Fruit fly (Drosophila melanogaster) whole organism, pupa: ENCODE results near the gene santa-maria.

Experiments
- CG13204 ChIP-seq: fragments of 200-800 bp; sonication (Bioruptor generic); optimal IDR thresholded peaks from 2 replicates; lab custom pipeline; 2018; ENCODE audit warnings: missing biosample characterization, mild to moderate bottlenecking, missing genetic modification characterization, moderate library complexity
- CG15710 ChIP-seq: fragments of 200-800 bp; sonication (Bioruptor generic); optimal IDR thresholded peaks from 2 replicates; lab custom pipeline; 2018; ENCODE audit warnings: missing biosample characterization, mild to moderate bottlenecking, missing genetic modification characterization, moderate library complexity
- D1 ChIP-seq: fragments of 200-800 bp; sonication (Bioruptor generic); optimal IDR thresholded peaks from 2 replicates; lab custom pipeline; 2018; ENCODE audit warnings: missing biosample characterization, mild to moderate bottlenecking, missing genetic modification characterization, moderate library complexity
- EcR ChIP-seq: fragments of 200-800 bp; sonication (Bioruptor generic); optimal IDR thresholded peaks from 3 replicates; lab custom pipeline; 2019; ENCODE audit warnings: missing biosample characterization, missing genetic modification characterization, mild to moderate bottlenecking, moderate library complexity, missing genetic modification reagents
- Ets98B ChIP-seq: fragments of 200-800 bp; sonication (Bioruptor generic); IDR thresholded peaks from 2 replicates; pipeline ENCODE4 v1.3.6; 2022; ENCODE audit warnings: missing biosample characterization, missing genetic modification characterization
- Pif1A ChIP-seq: fragments of 200-800 bp; sonication (Bioruptor generic); optimal IDR thresholded peaks from 3 replicates; lab custom pipeline; 2016; ENCODE audit warnings: missing biosample characterization, missing genetic modification characterization
- fd96Ca ChIP-seq: fragments of 200-800 bp; sonication (Bioruptor generic); IDR thresholded peaks from 3 replicates; pipeline ENCODE4 v1.3.6; 2022; ENCODE audit warnings: missing biosample characterization, missing genetic modification characterization
- gl ChIP-seq: fragments of 200-800 bp; sonication (Bioruptor generic); optimal IDR thresholded peaks from 2 replicates; lab custom pipeline; 2018; ENCODE audit warnings: missing biosample characterization, mild to moderate bottlenecking, missing genetic modification characterization
- rn ChIP-seq: fragments of 200-800 bp; sonication (Bioruptor generic); IDR thresholded peaks from 2 replicates; pipeline ENCODE4 v1.3.6; 2022; ENCODE audit warnings: missing biosample characterization, missing genetic modification characterization

- TF ChIP-seq Pif1A (no peak), Ets98B (0 out of 2 replicates have a peak, but pooled peaks have one; percentile 23), rn (GFP tag; lab: Robert Waterston, UW) (no peak), gl (tag; lab: Kevin White, UChicago) (no peak), CG13204 (GFP tag; lab: Kevin White, UChicago) (no peak), CG15710 (tag; lab: Kevin White, UChicago) (no peak), D1 (no peak), EcR (no peak), fd96Ca (no peak)
Observed at dm6 chr2L:7438505-7438904, 12.5 kb downstream of the santa-maria start.
